Fruit fly (Drosophila melanogaster) ovary, adult (tissue): ENCODE measurements around the gene CG14234.

Experiments used
- CG17801 ChIP-seq: fragments of 200-800 bp; optimal IDR thresholded peaks from 2 replicates; lab custom pipeline; 2019; ENCODE audit warnings: missing biosample characterization, mild to moderate bottlenecking, missing genetic modification characterization, moderate library complexity; ENCODE audit not compliant: partially characterized antibody

Gene CG14234

DNA sequence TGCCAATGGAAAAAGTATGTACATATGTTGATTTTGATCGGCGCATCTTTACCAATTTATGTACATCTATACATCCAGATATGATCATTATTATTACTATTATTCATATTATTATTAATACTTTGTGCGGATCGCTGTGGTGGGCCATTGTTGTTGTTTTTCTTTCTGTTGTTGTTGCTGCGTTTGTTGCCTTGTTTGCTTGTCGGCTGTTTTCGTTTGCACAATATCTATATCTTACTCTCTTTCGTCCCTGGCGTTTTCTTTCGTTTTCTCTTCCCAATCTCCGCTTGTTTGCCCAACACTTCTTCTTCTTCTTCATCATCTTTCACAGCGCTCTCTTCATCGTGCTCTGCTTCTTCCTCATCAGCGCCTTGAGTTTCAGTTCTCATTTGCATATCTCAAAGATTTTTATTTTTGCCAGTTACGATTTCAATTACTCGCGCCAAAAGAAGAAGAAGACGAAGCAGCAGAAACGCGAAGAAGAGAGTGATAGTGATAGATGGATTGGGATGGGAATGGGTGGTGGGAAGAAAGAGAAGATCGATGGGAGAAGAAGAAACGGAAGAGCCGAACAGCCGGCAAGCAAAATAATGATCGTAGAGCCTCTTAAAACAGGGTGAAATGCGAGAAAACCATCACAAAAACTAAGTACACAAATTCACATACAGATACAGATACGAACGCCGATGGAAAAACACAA lies 52.7 kb downstream of the CG14234 start:
- no peak for TF ChIP-seq CG17801 (GFP tag; lab: Kevin White, UChicago)

DNA sequence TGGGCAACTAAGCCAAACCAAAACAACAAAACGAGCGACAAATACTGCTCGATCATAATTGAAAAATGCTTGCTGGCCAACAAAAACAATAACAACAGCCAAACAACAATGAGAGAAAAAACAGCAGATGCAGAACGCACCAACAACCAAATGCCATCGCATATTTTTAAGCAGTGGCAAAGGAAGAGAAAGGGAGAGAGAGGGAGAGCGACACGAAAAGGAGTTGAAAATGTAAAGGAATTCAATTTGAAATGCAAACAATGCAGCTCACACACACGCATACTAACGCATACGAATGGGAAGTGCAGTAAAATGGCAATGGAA lies 53.2 kb downstream of the CG14234 start:
- no peak for TF ChIP-seq CG17801 (GFP tag; lab: Kevin White, UChicago)
